Worm (Caenorhabditis elegans) whole organism, young adult: ENCODE measurements around the gene pqn-92.
A peak's percentile ranks its signal among the peaks of the same experiment; 100 is the strongest.
"Not testable (repeated sequence)": the region's sequence is repeated elsewhere in the genome, so short reads cannot be mapped to it uniquely, and the experiment has no call there.

Experiments used
- C06A6.2 ChIP-seq: fragments of 200-800 bp; sonication (Bioruptor generic); conservative IDR thresholded peaks from 2 replicates; pipeline ENCODE4 v1.3.6; 2022; ENCODE audit warnings: missing genetic modification characterization, missing compliant biosample characterization
- D2030.7 ChIP-seq: fragments of 200-800 bp; sonication (Bioruptor generic); IDR thresholded peaks from 2 replicates; pipeline ENCODE4 v1.3.6; 2022; ENCODE audit warnings: missing genetic modification reagents, missing genetic modification characterization, missing compliant biosample characterization
- F23B12.7 ChIP-seq: sonication (generic microtip); optimal IDR thresholded peaks from 2 replicates; lab custom pipeline; 2017; ENCODE audit warnings: missing genetic modification characterization, mild to moderate bottlenecking, missing compliant biosample characterization, antibody characterized with exemption, moderate library complexity; ENCODE audit not compliant: insufficient read depth
- F39B2.1 ChIP-seq: fragments of 200-800 bp; sonication (Bioruptor generic); IDR thresholded peaks from 2 replicates; pipeline ENCODE4 v1.3.6; 2022; ENCODE audit warnings: missing genetic modification reagents, missing genetic modification characterization, missing compliant biosample characterization
- K11D2.4 ChIP-seq: fragments of 200-800 bp; sonication (Bioruptor generic); IDR thresholded peaks from 2 replicates; pipeline ENCODE4 v1.3.6; 2022; ENCODE audit warnings: missing genetic modification reagents, missing genetic modification characterization, missing compliant biosample characterization
- Y95B8A.8 ChIP-seq: fragments of 200-800 bp; sonication (Bioruptor generic); IDR thresholded peaks from 2 replicates; pipeline ENCODE4 v1.3.6; 2022; ENCODE audit warnings: missing genetic modification reagents, missing genetic modification characterization, missing compliant biosample characterization
- aptf-2 ChIP-seq: fragments of 200-800 bp; sonication (Bioruptor generic); conservative IDR thresholded peaks from 2 replicates; pipeline ENCODE4 v1.3.6; 2022; ENCODE audit warnings: missing genetic modification reagents, missing genetic modification characterization, missing compliant biosample characterization
- attf-6 ChIP-seq: fragments of 200-800 bp; sonication (Bioruptor generic); IDR thresholded peaks from 2 replicates; pipeline ENCODE4 v1.3.6; 2022; ENCODE audit warnings: missing genetic modification reagents, missing genetic modification characterization, missing compliant biosample characterization
- ceh-27 ChIP-seq: fragments of 200-800 bp; sonication (Bioruptor generic); optimal IDR thresholded peaks from 2 replicates; lab custom pipeline; 2018; ENCODE audit warnings: mild to moderate bottlenecking, missing genetic modification characterization, moderate library complexity, missing compliant biosample characterization
- chd-7 ChIP-seq: sonication (generic microtip); optimal IDR thresholded peaks from 2 replicates; lab custom pipeline; 2016; ENCODE audit warnings: mild to moderate bottlenecking, missing genetic modification characterization, moderate library complexity, missing compliant biosample characterization
- die-1 ChIP-seq: sonication (generic microtip); optimal IDR thresholded peaks from 2 replicates; lab custom pipeline; 2016; ENCODE audit warnings: missing genotype, mild to moderate bottlenecking, missing genetic modification characterization, missing compliant biosample characterization
- egl-44 ChIP-seq: fragments of 200-800 bp; sonication (Bioruptor generic); IDR thresholded peaks from 2 replicates; pipeline ENCODE4 v1.3.6; 2022; ENCODE audit warnings: missing genetic modification reagents, missing genetic modification characterization, missing compliant biosample characterization
- ekl-4 ChIP-seq: fragments of 200-800 bp; sonication (Bioruptor generic); IDR thresholded peaks from 2 replicates; pipeline ENCODE4 v1.3.6; 2022; ENCODE audit warnings: missing genetic modification reagents, missing genetic modification characterization, missing compliant biosample characterization
- fkh-3 ChIP-seq: sonication (generic microtip); optimal IDR thresholded peaks from 2 replicates; lab custom pipeline; 2016; ENCODE audit warnings: mild to moderate bottlenecking, missing genetic modification characterization, missing compliant biosample characterization
- hmg-1.2 ChIP-seq: fragments of 200-800 bp; sonication (Bioruptor generic); IDR thresholded peaks from 2 replicates; pipeline ENCODE4 v1.3.6; 2022; ENCODE audit warnings: missing genetic modification reagents, missing genetic modification characterization, missing compliant biosample characterization
- let-607 ChIP-seq, 2 experiments: fragments of 200-800 bp in 1 of 2; sonication (Bioruptor generic) in 1 of 2; sonication (generic microtip) in 1 of 2; optimal IDR thresholded peaks; 2 replicates each; lab custom pipeline; 2016 to 2018; ENCODE audit warnings: mild to moderate bottlenecking in 2 of 2, missing compliant biosample characterization in 2 of 2, missing genetic modification characterization in 2 of 2, moderate library complexity in 2 of 2, missing genotype in 1 of 2
- lin-35 ChIP-seq, 3 experiments: fragments of 150-350 bp in 2 of 3; sonication (generic microtip) in 1 of 3; optimal IDR thresholded peaks; 2 replicates each; lab custom pipeline; 2014 to 2018; ENCODE audit warnings: missing biosample characterization in 3 of 3, missing genetic modification characterization in 3 of 3, missing genetic modification reagents in 3 of 3
- lin-54 ChIP-seq: fragments of 200-800 bp; sonication (Bioruptor generic); optimal IDR thresholded peaks from 2 replicates; lab custom pipeline; 2018; ENCODE audit warnings: mild to moderate bottlenecking, missing genetic modification characterization, missing compliant biosample characterization
- lir-1 ChIP-seq: fragments of 200-800 bp; sonication (Bioruptor generic); conservative IDR thresholded peaks from 2 replicates; pipeline ENCODE4 v1.3.6; 2022; ENCODE audit warnings: missing genetic modification reagents, missing genetic modification characterization, missing compliant biosample characterization
- nfyb-1 ChIP-seq: fragments of 200-800 bp; sonication (Bioruptor generic); IDR thresholded peaks from 2 replicates; pipeline ENCODE4 v1.3.6; 2022; ENCODE audit warnings: missing genetic modification reagents, missing genetic modification characterization, missing compliant biosample characterization
- nhr-27 ChIP-seq: fragments of 200-800 bp; sonication (Bioruptor generic); optimal IDR thresholded peaks from 2 replicates; lab custom pipeline; 2018; ENCODE audit warnings: mild to moderate bottlenecking, missing genetic modification characterization, moderate library complexity, missing compliant biosample characterization
- pbrm-1 ChIP-seq: fragments of 200-800 bp; sonication (Bioruptor generic); IDR thresholded peaks from 2 replicates; pipeline ENCODE4 v1.3.6; 2022; ENCODE audit warnings: missing genetic modification reagents, missing genetic modification characterization, missing compliant biosample characterization
- rec-8 ChIP-seq, 2 experiments: sonication (generic microtip); optimal IDR thresholded peaks; 2 replicates each; lab custom pipeline; 2016; ENCODE audit warnings: mild to moderate bottlenecking in 2 of 2, missing genetic modification characterization in 2 of 2, missing genetic modification reagents in 2 of 2, missing genotype in 2 of 2, missing biosample characterization in 1 of 2, missing compliant biosample characterization in 1 of 2, moderate library complexity in 1 of 2
- repo-1 ChIP-seq: sonication (generic microtip); optimal IDR thresholded peaks from 2 replicates; lab custom pipeline; 2017; ENCODE audit warnings: mild to moderate bottlenecking, missing genetic modification characterization, missing compliant biosample characterization
- rpc-1 ChIP-seq, 2 experiments: fragments of 150-350 bp in 1 of 2; sonication (generic microtip) in 1 of 2; optimal IDR thresholded peaks; 2 replicates each; lab custom pipeline; 2014 to 2018; ENCODE audit warnings: missing biosample characterization in 1 of 2, missing genetic modification characterization in 1 of 2, missing genetic modification reagents in 1 of 2, missing genotype in 1 of 2
- snpc-1.1 ChIP-seq: sonication (generic microtip); optimal IDR thresholded peaks from 2 replicates; lab custom pipeline; 2017; ENCODE audit warnings: missing genetic modification characterization, mild to moderate bottlenecking, missing compliant biosample characterization, antibody characterized with exemption, moderate library complexity, missing genotype, missing genetic modification reagents; ENCODE audit not compliant: insufficient read depth
- snpc-4 ChIP-seq, 5 experiments: fragments of 150-350 bp in 1 of 5; sonication (generic microtip) in 4 of 5; optimal IDR thresholded peaks; 2 replicates each; lab custom pipeline; 2014 to 2018; ENCODE audit warnings: missing genetic modification characterization in 5 of 5, missing biosample characterization in 3 of 5, antibody characterized with exemption in 2 of 5, mild to moderate bottlenecking in 2 of 5, missing compliant biosample characterization in 2 of 5, missing genotype in 2 of 5, moderate library complexity in 2 of 5, missing genetic modification reagents in 1 of 5
- tbp1 ChIP-seq: fragments of 200-800 bp; sonication (Bioruptor generic); optimal IDR thresholded peaks from 2 replicates; lab custom pipeline; 2018; ENCODE audit warnings: mild to moderate bottlenecking, missing genetic modification characterization, missing compliant biosample characterization
- tbx-9 ChIP-seq: sonication (generic microtip); optimal IDR thresholded peaks from 2 replicates; lab custom pipeline; 2016; ENCODE audit warnings: borderline replicate concordance, missing genetic modification characterization, inconsistent platforms, missing compliant biosample characterization
- unc-130 ChIP-seq: sonication (generic microtip); optimal IDR thresholded peaks from 2 replicates; lab custom pipeline; 2016; ENCODE audit warnings: missing genetic modification reagents, missing genetic modification characterization, missing compliant biosample characterization
- unc-62 ChIP-seq: fragments of 150-350 bp; optimal IDR thresholded peaks from 2 replicates; lab custom pipeline; 2014; ENCODE audit warnings: missing biosample characterization, missing genetic modification reagents, missing genetic modification characterization
- xnd-1 ChIP-seq: sonication (generic microtip); optimal IDR thresholded peaks from 2 replicates; lab custom pipeline; 2016; ENCODE audit warnings: missing genotype, missing genetic modification reagents, missing genetic modification characterization, missing compliant biosample characterization
- zim-3 ChIP-seq: sonication (generic microtip); optimal IDR thresholded peaks from 2 replicates; lab custom pipeline; 2017; ENCODE audit warnings: mild to moderate bottlenecking, missing genetic modification characterization, moderate library complexity, missing compliant biosample characterization
- ztf-25 ChIP-seq: fragments of 200-800 bp; sonication (Bioruptor generic); IDR thresholded peaks from 2 replicates; pipeline ENCODE4 v1.3.6; 2022; ENCODE audit warnings: missing genetic modification reagents, missing genetic modification characterization, missing compliant biosample characterization
- ztf-6 ChIP-seq: fragments of 200-800 bp; sonication (Bioruptor generic); IDR thresholded peaks from 2 replicates; pipeline ENCODE4 v1.3.6; 2022; ENCODE audit warnings: missing genetic modification reagents, missing genetic modification characterization, missing compliant biosample characterization

The pqn-92 gene

ce11 chrIII:12284157-12284556, 23.4 kb upstream of the pqn-92 start (continued):
- TF ChIP-seq F23B12.7: no peak

ce11 chrIII:12292465-12292864, 15.1 kb upstream of the pqn-92 start:
- TF ChIP-seq zim-3: no peak
- no peak for TF ChIP-seq K11D2.4 (GFP tag; lab: Robert Waterston, UW)
- TF ChIP-seq xnd-1 (tag; lab: Kevin White, UChicago): no peak
- TF ChIP-seq Y95B8A.8 (GFP tag; lab: Robert Waterston, UW): no peak
- TF ChIP-seq ekl-4: no peak
- no peak for TF ChIP-seq unc-62 (GFP tag; lab: Kevin White, UChicago)
- TF ChIP-seq rec-8 (tag; optimal IDR thresholded peaks at IDR 0.05; lab: Kevin White, UChicago): no peak
- TF ChIP-seq aptf-2 (GFP tag; lab: Robert Waterston, UW): no peak
- no peak for TF ChIP-seq ceh-27 (GFP tag; lab: Kevin White, UChicago)

- TF ChIP-seq F39B2.1 (GFP tag; lab: Robert Waterston, UW) (no peak), lin-54 (GFP tag; lab: Kevin White, UChicago) (no peak), repo-1 (tag; lab: Kevin White, UChicago) (no peak), nhr-27 (tag; lab: Kevin White, UChicago) (no peak), ztf-6 (no peak), let-607 (tag; optimal IDR thresholded peaks at IDR 0.05; lab: Kevin White, UChicago) (no peak), ztf-25 (GFP tag; lab: Robert Waterston, UW) (no peak), tbp1 (GFP tag; lab: Kevin White, UChicago) (peak; percentile 32), pbrm-1 (no peak), lir-1 (GFP tag; lab: Robert Waterston, UW) (no peak), chd-7 (no peak), nfyb-1 (no peak), unc-130 (GFP tag; lab: Kevin White, UChicago) (no peak), tbx-9 (tag; lab: Kevin White, UChicago) (no peak), rpc-1 (optimal IDR thresholded peaks at IDR 0.05; lab: Kevin White, UChicago) (no peak), rpc-1 (tag; optimal IDR thresholded peaks at IDR 0.05; lab: Kevin White, UChicago) (peak; percentile 56), unc-62 (GFP tag; lab: Kevin White, UChicago) (no peak), die-1 (tag; lab: Kevin White, UChicago) (no peak), hmg-1.2 (GFP tag; lab: Robert Waterston, UW) (no peak), egl-44 (GFP tag; lab: Robert Waterston, UW) (0 out of 2 replicates have a peak, but pooled peaks have one; percentile 46)
These were observed 10.3 kb upstream of the pqn-92 start for ce11 chrIII:12297303-12297702.

- not testable (repeated sequence) for TF ChIP-seq snpc-4 (GFP tag; optimal IDR thresholded peaks at IDR 0.05; lab: Kevin White, UChicago)
- peak in 2 of 4 experiments; percentile 64 to 90 for TF ChIP-seq snpc-4 (tag; optimal IDR thresholded peaks at IDR 0.05; lab: Kevin White, UChicago)
- TF ChIP-seq snpc-1.1 (tag; lab: Kevin White, UChicago): peak; percentile 43
- TF ChIP-seq hmg-1.2 (GFP tag; lab: Robert Waterston, UW): peak; percentile 18; the same call in 1 of the 2 replicates
These were observed 9.1 kb upstream of the pqn-92 start for ce11 chrIII:12298481-12298880.

- TF ChIP-seq D2030.7 (GFP tag; lab: Robert Waterston, UW) (no peak), attf-6 (GFP tag; lab: Robert Waterston, UW) (no peak), lin-35 (GFP tag; optimal IDR thresholded peaks at IDR 0.05; lab: Kevin White, UChicago) (no peak), rec-8 (tag; optimal IDR thresholded peaks at IDR 0.05; lab: Kevin White, UChicago) (no peak), C06A6.2 (GFP tag; lab: Robert Waterston, UW) (no peak), ztf-6 (no peak), fkh-3 (tag; lab: Kevin White, UChicago) (no peak)
These were observed 8.3 kb upstream of the pqn-92 start for ce11 chrIII:12299259-12299658.
